Worm (Caenorhabditis elegans) whole organism, L1 larva: ENCODE data around the gene glb-20.

Experiments used
- ama-1 ChIP-seq: fragments of 150-350 bp; optimal IDR thresholded peaks from 2 replicates; lab custom pipeline; 2014
- ces-1 ChIP-seq: fragments of 150-350 bp; optimal IDR thresholded peaks from 2 replicates; lab custom pipeline; 2014; ENCODE audit warnings: missing biosample characterization, missing genetic modification reagents, missing genetic modification characterization
- nhr-12 ChIP-seq: sonication (generic microtip); optimal IDR thresholded peaks from 2 replicates; lab custom pipeline; 2017; ENCODE audit warnings: missing biosample characterization, missing genetic modification characterization
- nhr-90 ChIP-seq: sonication (generic microtip); optimal IDR thresholded peaks from 2 replicates; lab custom pipeline; 2016; ENCODE audit warnings: mild to moderate bottlenecking, missing genetic modification characterization, missing compliant biosample characterization; ENCODE audit not compliant: poor library complexity
- rnt-1 ChIP-seq: sonication (generic microtip); optimal IDR thresholded peaks from 2 replicates; lab custom pipeline; 2016; ENCODE audit warnings: mild to moderate bottlenecking, missing genetic modification characterization, moderate library complexity, missing compliant biosample characterization
- sox-4 ChIP-seq: sonication (generic microtip); optimal IDR thresholded peaks from 2 replicates; lab custom pipeline; 2016; ENCODE audit warnings: missing genetic modification characterization, missing compliant biosample characterization
- unc-62 ChIP-seq: fragments of 150-350 bp; optimal IDR thresholded peaks from 2 replicates; lab custom pipeline; 2014; ENCODE audit warnings: missing biosample characterization, missing genetic modification reagents, missing genetic modification characterization
- ztf-11 ChIP-seq, 2 experiments: sonication (generic microtip); optimal IDR thresholded peaks; 2 replicates each; lab custom pipeline; 2016 to 2017; ENCODE audit warnings: missing genetic modification characterization in 2 of 2, missing biosample characterization in 1 of 2, missing compliant biosample characterization in 1 of 2

DNA sequence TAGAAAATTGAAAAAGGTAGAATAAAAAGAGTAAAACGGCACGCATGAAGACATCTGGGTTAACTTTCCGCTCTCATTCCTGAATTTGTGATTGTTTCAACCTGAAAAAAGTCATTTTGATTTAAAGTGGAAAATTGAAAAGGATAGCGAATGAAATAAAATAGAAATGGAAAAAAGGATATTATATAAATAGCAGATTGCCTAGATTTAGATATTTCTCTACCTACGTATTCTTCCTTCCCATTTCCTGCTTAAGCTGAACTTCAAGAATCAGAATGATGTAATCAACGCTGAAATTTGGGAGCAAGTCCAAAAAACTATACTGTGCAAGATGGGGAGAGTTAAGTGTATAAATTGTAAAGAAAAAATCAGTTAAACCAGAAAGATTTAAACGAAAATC, 13.9 kb upstream of the glb-20 start, which contains the start of gene R01E6.7:
- TF ChIP-seq nhr-90 (tag; lab: Kevin White, UChicago) (no peak), ztf-11 (tag; optimal IDR thresholded peaks at IDR 0.05; lab: Kevin White, UChicago) (no peak), ces-1 (GFP tag; lab: Kevin White, UChicago) (no peak), ama-1 (lab: Kevin White, UChicago) (no peak), sox-4 (tag; lab: Kevin White, UChicago) (no peak), unc-62 (GFP tag; lab: Kevin White, UChicago) (no peak), nhr-12 (tag; lab: Kevin White, UChicago) (no peak), rnt-1 (tag; lab: Kevin White, UChicago) (no peak)
